Worm (Caenorhabditis elegans) whole organism, young adult: ENCODE data around the gene srz-47.

Experiments used
- B0035.1 ChIP-seq: sonication (generic microtip); optimal IDR thresholded peaks from 2 replicates; lab custom pipeline; 2016; ENCODE audit warnings: missing genetic modification characterization, mild to moderate bottlenecking, missing compliant biosample characterization, missing genotype, missing genetic modification reagents
- B0261.1 ChIP-seq: sonication (generic microtip); optimal IDR thresholded peaks from 2 replicates; lab custom pipeline; 2016; ENCODE audit warnings: mild to moderate bottlenecking, missing genetic modification characterization, moderate library complexity, missing compliant biosample characterization
- B0336.3 ChIP-seq: fragments of 200-800 bp; sonication (Bioruptor generic); IDR thresholded peaks from 2 replicates; pipeline ENCODE4 v1.3.6; 2022; ENCODE audit warnings: missing genetic modification characterization, missing compliant biosample characterization
- D2030.7 ChIP-seq: fragments of 200-800 bp; sonication (Bioruptor generic); IDR thresholded peaks from 2 replicates; pipeline ENCODE4 v1.3.6; 2022; ENCODE audit warnings: missing genetic modification reagents, missing genetic modification characterization, missing compliant biosample characterization
- F10E7.11 ChIP-seq: sonication (generic microtip); optimal IDR thresholded peaks from 2 replicates; lab custom pipeline; 2017; ENCODE audit warnings: mild to moderate bottlenecking, missing genetic modification characterization, moderate library complexity, missing compliant biosample characterization
- F22D6.2 ChIP-seq: sonication (generic microtip); optimal IDR thresholded peaks from 2 replicates; lab custom pipeline; 2016; ENCODE audit warnings: mild to moderate bottlenecking, missing genetic modification characterization, missing compliant biosample characterization
- F49E8.2 ChIP-seq: sonication (generic microtip); optimal IDR thresholded peaks from 3 replicates; lab custom pipeline; 2017; ENCODE audit warnings: missing genetic modification characterization, mild to moderate bottlenecking, missing compliant biosample characterization, antibody characterized with exemption, moderate library complexity; ENCODE audit not compliant: insufficient read depth
- F55B11.4 ChIP-seq: sonication (generic microtip); optimal IDR thresholded peaks from 2 replicates; lab custom pipeline; 2016; ENCODE audit warnings: missing compliant biosample characterization, missing genetic modification characterization, borderline replicate concordance; ENCODE audit not compliant: insufficient read depth
- F57A8.1 ChIP-seq: fragments of 200-800 bp; sonication (Bioruptor generic); optimal IDR thresholded peaks from 2 replicates; lab custom pipeline; 2018; ENCODE audit warnings: mild to moderate bottlenecking, missing genetic modification characterization, moderate library complexity, missing compliant biosample characterization
- K12H6.12 ChIP-seq: fragments of 200-800 bp; sonication (Bioruptor generic); optimal IDR thresholded peaks from 2 replicates; lab custom pipeline; 2018; ENCODE audit warnings: mild to moderate bottlenecking, missing genetic modification characterization, missing compliant biosample characterization
- T26A5.8 ChIP-seq: sonication (generic microtip); optimal IDR thresholded peaks from 2 replicates; lab custom pipeline; 2016; ENCODE audit warnings: missing genetic modification characterization, missing compliant biosample characterization
- Y53G8AR.9 ChIP-seq: fragments of 200-800 bp; sonication (Bioruptor generic); conservative IDR thresholded peaks from 2 replicates; pipeline ENCODE4 v1.3.6; 2022; ENCODE audit warnings: missing genetic modification reagents, missing genetic modification characterization, missing compliant biosample characterization
- Y56A3A.18 ChIP-seq: fragments of 200-800 bp; sonication (Bioruptor generic); IDR thresholded peaks from 2 replicates; pipeline ENCODE4 v1.3.6; 2022; ENCODE audit warnings: missing genetic modification reagents, missing genetic modification characterization, missing compliant biosample characterization
- aptf-2 ChIP-seq: fragments of 200-800 bp; sonication (Bioruptor generic); conservative IDR thresholded peaks from 2 replicates; pipeline ENCODE4 v1.3.6; 2022; ENCODE audit warnings: missing genetic modification reagents, missing genetic modification characterization, missing compliant biosample characterization
- attf-6 ChIP-seq: fragments of 200-800 bp; sonication (Bioruptor generic); IDR thresholded peaks from 2 replicates; pipeline ENCODE4 v1.3.6; 2022; ENCODE audit warnings: missing genetic modification reagents, missing genetic modification characterization, missing compliant biosample characterization
- bed-2 ChIP-seq: fragments of 200-800 bp; sonication (Bioruptor generic); IDR thresholded peaks from 2 replicates; pipeline ENCODE4 v1.3.6; 2022; ENCODE audit warnings: missing genetic modification reagents, missing genetic modification characterization, missing compliant biosample characterization
- ceh-58 ChIP-seq: fragments of 200-800 bp; sonication (Bioruptor generic); IDR thresholded peaks from 2 replicates; pipeline ENCODE4 v1.3.6; 2022; ENCODE audit warnings: missing genetic modification characterization, missing compliant biosample characterization
- ceh-79 ChIP-seq: sonication (generic microtip); optimal IDR thresholded peaks from 2 replicates; lab custom pipeline; 2017; ENCODE audit warnings: mild to moderate bottlenecking, missing genetic modification characterization, missing compliant biosample characterization
- dpff-1 ChIP-seq: sonication (generic microtip); optimal IDR thresholded peaks from 2 replicates; lab custom pipeline; 2017; ENCODE audit warnings: mild to moderate bottlenecking, missing genetic modification characterization, missing compliant biosample characterization
- fkh-3 ChIP-seq: sonication (generic microtip); optimal IDR thresholded peaks from 2 replicates; lab custom pipeline; 2016; ENCODE audit warnings: mild to moderate bottlenecking, missing genetic modification characterization, missing compliant biosample characterization
- him-1 ChIP-seq: sonication (generic microtip); optimal IDR thresholded peaks from 2 replicates; lab custom pipeline; 2016; ENCODE audit warnings: missing genotype, missing genetic modification reagents, missing genetic modification characterization, missing compliant biosample characterization
- hrde-1 ChIP-seq: sonication (generic microtip); optimal IDR thresholded peaks from 2 replicates; lab custom pipeline; 2016; ENCODE audit warnings: missing genetic modification characterization, mild to moderate bottlenecking, missing compliant biosample characterization, moderate library complexity, missing genotype, missing genetic modification reagents, borderline replicate concordance
- lag-1 ChIP-seq: fragments of 200-800 bp; sonication (Bioruptor generic); IDR thresholded peaks from 2 replicates; pipeline ENCODE4 v1.3.6; 2022; ENCODE audit warnings: missing genetic modification reagents, missing genetic modification characterization, missing compliant biosample characterization
- lin-26 ChIP-seq: fragments of 200-800 bp; sonication (Bioruptor generic); IDR thresholded peaks from 2 replicates; pipeline ENCODE4 v1.3.6; 2022; ENCODE audit warnings: missing genetic modification reagents, missing genetic modification characterization, missing compliant biosample characterization
- mxl-1 ChIP-seq: sonication (generic microtip); optimal IDR thresholded peaks from 2 replicates; lab custom pipeline; 2016; ENCODE audit warnings: missing genetic modification characterization, missing compliant biosample characterization
- nhr-90 ChIP-seq: sonication (generic microtip); optimal IDR thresholded peaks from 2 replicates; lab custom pipeline; 2016; ENCODE audit warnings: missing genotype, mild to moderate bottlenecking, missing genetic modification characterization, missing compliant biosample characterization
- rcor-1 ChIP-seq: fragments of 200-800 bp; sonication (Bioruptor generic); IDR thresholded peaks from 2 replicates; pipeline ENCODE4 v1.3.6; 2022; ENCODE audit warnings: missing genetic modification reagents, missing genetic modification characterization, missing compliant biosample characterization
- rpc-1 ChIP-seq, 2 experiments: fragments of 150-350 bp in 1 of 2; sonication (generic microtip) in 1 of 2; optimal IDR thresholded peaks; 2 replicates each; lab custom pipeline; 2014 to 2018; ENCODE audit warnings: missing biosample characterization in 1 of 2, missing genetic modification characterization in 1 of 2, missing genetic modification reagents in 1 of 2, missing genotype in 1 of 2
- sea-2 ChIP-seq: fragments of 200-800 bp; sonication (Bioruptor generic); IDR thresholded peaks from 2 replicates; pipeline ENCODE4 v1.3.6; 2022; ENCODE audit warnings: missing genetic modification characterization, missing compliant biosample characterization
- snpc-1.3 ChIP-seq: sonication (generic microtip); optimal IDR thresholded peaks from 2 replicates; lab custom pipeline; 2017; ENCODE audit warnings: missing genetic modification characterization, mild to moderate bottlenecking, missing compliant biosample characterization, antibody characterized with exemption, moderate library complexity, missing genotype, missing genetic modification reagents; ENCODE audit not compliant: insufficient read depth
- snpc-4 ChIP-seq, 5 experiments: fragments of 150-350 bp in 1 of 5; sonication (generic microtip) in 4 of 5; optimal IDR thresholded peaks; 2 replicates each; lab custom pipeline; 2014 to 2018; ENCODE audit warnings: missing genetic modification characterization in 5 of 5, missing biosample characterization in 3 of 5, antibody characterized with exemption in 2 of 5, mild to moderate bottlenecking in 2 of 5, missing compliant biosample characterization in 2 of 5, missing genotype in 2 of 5, moderate library complexity in 2 of 5, missing genetic modification reagents in 1 of 5
- tlf-1 ChIP-seq: fragments of 200-800 bp; sonication (Bioruptor generic); optimal IDR thresholded peaks from 2 replicates; lab custom pipeline; 2018; ENCODE audit warnings: mild to moderate bottlenecking, missing genetic modification characterization, missing compliant biosample characterization
- unc-62 ChIP-seq: fragments of 150-350 bp; optimal IDR thresholded peaks from 2 replicates; lab custom pipeline; 2014; ENCODE audit warnings: missing biosample characterization, missing genetic modification reagents, missing genetic modification characterization
- ztf-18 ChIP-seq: sonication (generic microtip); optimal IDR thresholded peaks from 2 replicates; lab custom pipeline; 2016; ENCODE audit warnings: missing genotype, mild to moderate bottlenecking, missing genetic modification characterization, missing compliant biosample characterization
- ztf-26 ChIP-seq: sonication (generic microtip); optimal IDR thresholded peaks from 2 replicates; lab custom pipeline; 2017; ENCODE audit warnings: missing genetic modification characterization, missing compliant biosample characterization

Gene srz-47

DNA sequence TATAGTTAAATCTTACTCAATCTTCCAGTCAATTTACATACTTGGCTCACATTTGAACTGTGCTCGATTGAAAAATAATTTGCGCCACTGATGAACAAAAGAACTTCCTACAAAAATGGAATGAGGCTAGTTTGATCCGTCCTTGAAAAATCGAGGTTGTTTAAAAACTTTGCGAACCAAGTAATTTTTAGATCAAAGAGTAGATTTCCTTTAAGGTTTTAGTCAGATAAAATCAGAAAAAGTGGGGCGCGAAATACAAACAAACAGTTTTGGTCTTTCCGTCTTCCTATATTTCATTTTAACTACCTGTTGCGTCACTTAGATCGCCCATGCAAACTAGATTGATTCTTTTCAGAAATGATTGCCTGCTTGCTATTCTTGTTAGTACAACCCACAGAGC, 9.7 kb upstream of the srz-47 start, which contains the start of gene Y68A4A.10:
Y68A4A.10 (plus strand) TSS at position 301 of the 400 bp plus-strand sequence.
- no peak for TF ChIP-seq attf-6 (GFP tag; lab: Robert Waterston, UW)
- no peak for TF ChIP-seq hrde-1 (tag; lab: Kevin White, UChicago)

DNA sequence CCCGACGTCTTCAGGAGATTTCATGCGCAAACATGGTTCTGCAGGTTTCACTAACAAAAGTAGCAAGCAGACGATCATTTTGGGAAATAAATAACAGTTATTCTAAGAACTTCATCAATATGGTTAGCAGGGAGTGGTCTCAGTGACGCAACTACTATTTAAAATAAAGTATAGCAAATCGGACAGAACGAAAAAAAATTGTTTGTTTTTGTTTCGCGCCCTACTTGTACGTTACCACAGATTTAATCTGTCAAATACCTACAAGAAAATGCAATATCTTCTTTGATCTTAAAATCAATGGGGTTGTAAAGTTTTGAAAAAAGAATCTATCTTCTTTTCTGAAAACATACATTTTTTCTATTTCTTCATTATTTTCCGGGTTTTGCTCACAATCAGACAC, 6.8 kb upstream of the srz-47 start, which contains the start of gene srz-96:
srz-96 (plus strand) TSS at position 301 of the 400 bp plus-strand sequence.
- TF ChIP-seq F10E7.11 (tag; lab: Kevin White, UChicago) (no peak), rcor-1 (GFP tag; lab: Robert Waterston, UW) (no peak), F55B11.4 (no peak), lin-26 (GFP tag; lab: Robert Waterston, UW) (no peak), snpc-4 (GFP tag; optimal IDR thresholded peaks at IDR 0.05; lab: Kevin White, UChicago) (no peak), snpc-4 (tag; optimal IDR thresholded peaks at IDR 0.05; lab: Kevin White, UChicago) (no peak), aptf-2 (GFP tag; lab: Robert Waterston, UW) (no peak), unc-62 (no peak), T26A5.8 (tag; lab: Kevin White, UChicago) (no peak), D2030.7 (GFP tag; lab: Robert Waterston, UW) (no peak), Y56A3A.18 (GFP tag; lab: Robert Waterston, UW) (no peak), B0035.1 (no peak), F22D6.2 (tag; lab: Kevin White, UChicago) (no peak), mxl-1 (tag; lab: Kevin White, UChicago) (no peak), F49E8.2 (tag; lab: Kevin White, UChicago) (no peak), snpc-1.3 (tag; lab: Kevin White, UChicago) (no peak), tlf-1 (GFP tag; lab: Kevin White, UChicago) (no peak), B0336.3 (no peak), ceh-58 (no peak)

DNA sequence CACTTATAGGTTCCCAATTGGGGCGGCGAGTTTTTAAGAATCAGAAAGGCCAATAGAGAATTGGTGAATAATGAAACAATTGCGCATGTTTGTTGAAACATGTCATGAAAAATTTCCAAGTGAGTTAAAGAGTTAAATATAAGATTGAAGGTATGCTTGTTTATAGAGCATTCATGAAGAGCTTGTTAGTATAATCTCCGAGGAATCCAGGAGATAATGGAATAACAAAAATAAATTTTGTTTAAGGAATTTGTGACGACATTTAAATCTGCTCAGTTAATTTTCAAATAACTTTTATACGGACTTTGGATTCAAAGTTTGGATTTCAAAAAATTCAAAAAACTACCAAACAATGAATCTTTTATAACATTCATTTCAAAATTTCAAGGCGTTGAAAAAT, 1.7 kb downstream of the srz-47 start, which contains the start of gene str-199:
str-199 (minus strand) TSS at position 101 of the 400 bp plus-strand sequence.
- TF ChIP-seq him-1 (tag; lab: Kevin White, UChicago) = no peak
- no peak for TF ChIP-seq sea-2 (GFP tag; lab: Robert Waterston, UW)
- no peak for TF ChIP-seq F57A8.1
- no peak for TF ChIP-seq dpff-1 (tag; lab: Kevin White, UChicago)
- TF ChIP-seq B0261.1 (tag; lab: Kevin White, UChicago) = no peak
- TF ChIP-seq, all 124 proteins: peak for 0

DNA sequence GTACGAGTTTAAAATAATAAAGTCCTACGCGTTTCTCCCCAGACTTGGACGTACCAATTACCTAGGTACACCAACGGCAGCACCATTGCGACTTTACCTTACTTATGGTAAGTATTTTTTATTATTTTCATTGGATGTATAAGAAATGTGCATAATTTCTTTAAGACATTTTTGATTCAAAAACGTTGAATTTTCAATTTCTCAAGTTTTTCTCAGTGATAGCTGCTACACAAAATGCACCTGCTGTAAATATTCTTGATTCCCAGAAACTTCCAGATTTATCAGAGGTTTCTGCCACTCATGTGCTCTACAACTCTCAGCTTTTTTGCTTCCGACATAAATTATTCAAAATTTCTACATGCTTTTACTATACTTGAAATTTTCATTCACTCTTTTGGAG, 10.1 kb downstream of the srz-47 start, which contains the start of gene srh-159:
srh-159 (plus strand) TSS at position 301 of the 400 bp plus-strand sequence.
- TF ChIP-seq F57A8.1 (no peak), Y53G8AR.9 (GFP tag; lab: Robert Waterston, UW) (no peak), lag-1 (GFP tag; lab: Robert Waterston, UW) (no peak)

DNA sequence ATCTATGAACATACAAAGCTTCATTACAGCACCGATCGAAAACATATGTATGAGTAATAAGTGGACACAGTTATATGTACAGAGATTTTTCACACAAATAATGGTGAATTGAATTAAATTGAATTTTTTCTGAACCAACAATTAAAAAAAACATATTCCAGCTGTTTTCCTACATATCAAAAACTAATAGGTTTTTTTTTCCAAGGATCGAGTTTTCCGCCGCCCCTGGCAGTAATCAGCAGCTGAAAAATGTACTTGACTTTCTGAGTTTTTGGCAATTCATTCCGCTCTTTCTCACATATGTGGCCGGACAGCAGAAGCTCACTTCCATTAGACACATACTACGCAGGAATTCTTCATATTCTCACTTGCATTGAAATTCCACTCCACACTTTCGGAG, 13.7 kb downstream of the srz-47 start, which contains the start of gene srh-174:
srh-174 (plus strand) TSS at position 301 of the 400 bp plus-strand sequence.
- TF ChIP-seq rcor-1 (GFP tag; lab: Robert Waterston, UW) (no peak), ztf-26 (tag; lab: Kevin White, UChicago) (no peak), ceh-79 (tag; lab: Kevin White, UChicago) (no peak), fkh-3 (no peak), bed-2 (GFP tag; lab: Robert Waterston, UW) (no peak), rpc-1 (optimal IDR thresholded peaks at IDR 0.05; lab: Kevin White, UChicago) (no peak), rpc-1 (tag; optimal IDR thresholded peaks at IDR 0.05; lab: Kevin White, UChicago) (no peak), K12H6.12 (tag; lab: Kevin White, UChicago) (no peak), nhr-90 (tag; lab: Kevin White, UChicago) (no peak), ztf-18 (tag; lab: Kevin White, UChicago) (no peak)
